Fruit fly (Drosophila melanogaster) whole organism, prepupa: ENCODE data around the gene TwdlC.

Experiments used
- Blimp-1 ChIP-seq: fragments of 200-800 bp; sonication (Bioruptor generic); optimal IDR thresholded peaks from 3 replicates; lab custom pipeline; 2017; ENCODE audit warnings: missing biosample characterization, missing genetic modification characterization, mild to moderate bottlenecking, moderate library complexity, missing genetic modification reagents
- CG10631 ChIP-seq: fragments of 200-800 bp; sonication (Bioruptor generic); optimal IDR thresholded peaks from 2 replicates; lab custom pipeline; 2016; ENCODE audit warnings: missing biosample characterization, missing genetic modification characterization
- CG11294 ChIP-seq: fragments of 200-800 bp; sonication (Bioruptor generic); IDR thresholded peaks from 2 replicates; pipeline ENCODE4 v1.3.6; 2022; ENCODE audit warnings: missing biosample characterization, missing genetic modification characterization
- CG11762 ChIP-seq: fragments of 200-800 bp; sonication (Bioruptor generic); optimal IDR thresholded peaks from 3 replicates; lab custom pipeline; 2016; ENCODE audit warnings: missing biosample characterization, missing genetic modification characterization; ENCODE audit not compliant: insufficient read depth
- CG11902 ChIP-seq: fragments of 200-800 bp; sonication (Bioruptor generic); optimal IDR thresholded peaks from 3 replicates; lab custom pipeline; 2016; ENCODE audit warnings: missing biosample characterization, missing genetic modification characterization
- CG15336 ChIP-seq: fragments of 200-800 bp; sonication (Bioruptor generic); IDR thresholded peaks from 2 replicates; pipeline ENCODE4 v1.3.6; 2022; ENCODE audit warnings: missing biosample characterization, missing genetic modification characterization
- CG1621 ChIP-seq: fragments of 200-800 bp; sonication (Bioruptor generic); optimal IDR thresholded peaks from 3 replicates; lab custom pipeline; 2018; ENCODE audit warnings: missing biosample characterization, mild to moderate bottlenecking, missing genetic modification characterization
- CG16779 ChIP-seq: fragments of 200-800 bp; sonication (Bioruptor generic); optimal IDR thresholded peaks from 3 replicates; lab custom pipeline; 2017; ENCODE audit warnings: missing biosample characterization, mild to moderate bottlenecking, missing genetic modification characterization
- CG3032 ChIP-seq: fragments of 200-800 bp; optimal IDR thresholded peaks from 2 replicates; lab custom pipeline; 2019; ENCODE audit warnings: missing biosample characterization, mild to moderate bottlenecking, missing genetic modification characterization, moderate library complexity
- CG3919 ChIP-seq: fragments of 200-800 bp; sonication (Bioruptor generic); optimal IDR thresholded peaks from 3 replicates; lab custom pipeline; 2016; ENCODE audit warnings: missing biosample characterization, missing genetic modification characterization
- CG4318 ChIP-seq: fragments of 200-800 bp; sonication (Bioruptor generic); optimal IDR thresholded peaks from 3 replicates; lab custom pipeline; 2017; ENCODE audit warnings: missing biosample characterization, mild to moderate bottlenecking, missing genetic modification characterization
- CG6276 ChIP-seq: fragments of 200-800 bp; sonication (Bioruptor generic); optimal IDR thresholded peaks from 2 replicates; lab custom pipeline; 2017; ENCODE audit warnings: missing biosample characterization, mild to moderate bottlenecking, missing genetic modification characterization
- CG6808 ChIP-seq: fragments of 200-800 bp; sonication (Bioruptor generic); optimal IDR thresholded peaks from 3 replicates; lab custom pipeline; 2017; ENCODE audit warnings: missing biosample characterization, missing genetic modification characterization, mild to moderate bottlenecking, moderate library complexity, missing genetic modification reagents
- CG7368 ChIP-seq: fragments of 200-800 bp; sonication (Bioruptor generic); optimal IDR thresholded peaks from 3 replicates; lab custom pipeline; 2016; ENCODE audit warnings: missing biosample characterization, missing genetic modification characterization
- CG8119 ChIP-seq: fragments of 200-800 bp; sonication (Bioruptor generic); IDR thresholded peaks from 3 replicates; pipeline ENCODE4 v1.3.6; 2022; ENCODE audit warnings: missing biosample characterization, missing genetic modification characterization
- CG8319 ChIP-seq: fragments of 200-800 bp; sonication (Bioruptor generic); optimal IDR thresholded peaks from 3 replicates; lab custom pipeline; 2016; ENCODE audit warnings: missing biosample characterization, missing genetic modification characterization
- CG8632 ChIP-seq: fragments of 200-800 bp; sonication (Bioruptor generic); optimal IDR thresholded peaks from 3 replicates; lab custom pipeline; 2016; ENCODE audit warnings: missing biosample characterization, missing genetic modification characterization
- CG9139 ChIP-seq: fragments of 200-800 bp; sonication (Bioruptor generic); optimal IDR thresholded peaks from 3 replicates; lab custom pipeline; 2017; ENCODE audit warnings: missing biosample characterization, mild to moderate bottlenecking, missing genetic modification characterization
- Eip93F ChIP-seq: fragments of 200-800 bp; sonication (Bioruptor generic); optimal IDR thresholded peaks from 2 replicates; lab custom pipeline; 2016; ENCODE audit warnings: missing biosample characterization, mild to moderate bottlenecking, missing genetic modification characterization
- Ets21C ChIP-seq: fragments of 200-800 bp; sonication (Bioruptor generic); optimal IDR thresholded peaks from 3 replicates; lab custom pipeline; 2016; ENCODE audit warnings: missing biosample characterization, missing genetic modification characterization
- Gug ChIP-seq: fragments of 200-800 bp; sonication (Bioruptor generic); IDR thresholded peaks from 2 replicates; pipeline ENCODE4 v1.3.6; 2022; ENCODE audit warnings: missing biosample characterization, missing genetic modification characterization
- Hr38 ChIP-seq: sonication (Bioruptor generic); optimal IDR thresholded peaks from 2 replicates; lab custom pipeline; 2016; ENCODE audit warnings: missing biosample characterization, missing genetic modification characterization
- Hr39 ChIP-seq: fragments of 200-800 bp; sonication (Bioruptor generic); optimal IDR thresholded peaks from 2 replicates; lab custom pipeline; 2016; ENCODE audit warnings: missing biosample characterization, missing genetic modification characterization
- OdsH ChIP-seq: fragments of 200-800 bp; sonication (Bioruptor generic); optimal IDR thresholded peaks from 3 replicates; lab custom pipeline; 2016; ENCODE audit warnings: missing biosample characterization, missing genetic modification characterization
- Smox ChIP-seq: fragments of 200-800 bp; sonication (Bioruptor generic); optimal IDR thresholded peaks from 3 replicates; lab custom pipeline; 2016; ENCODE audit warnings: missing biosample characterization, missing genetic modification characterization
- Sox102F ChIP-seq: fragments of 200-800 bp; sonication (Bioruptor generic); optimal IDR thresholded peaks from 2 replicates; lab custom pipeline; 2016; ENCODE audit warnings: missing biosample characterization, mild to moderate bottlenecking, missing genetic modification characterization
- Sox14 ChIP-seq: fragments of 200-800 bp; sonication (Bioruptor generic); optimal IDR thresholded peaks from 3 replicates; lab custom pipeline; 2016; ENCODE audit warnings: missing biosample characterization, missing genetic modification characterization
- achi ChIP-seq: fragments of 200-800 bp; sonication (Bioruptor generic); optimal IDR thresholded peaks from 3 replicates; lab custom pipeline; 2016; ENCODE audit warnings: missing biosample characterization, missing genetic modification characterization
- cyc ChIP-seq: fragments of 200-800 bp; sonication (Bioruptor generic); optimal IDR thresholded peaks from 3 replicates; lab custom pipeline; 2016; ENCODE audit warnings: missing biosample characterization, missing genetic modification characterization
- dac ChIP-seq: fragments of 200-800 bp; sonication (Bioruptor generic); optimal IDR thresholded peaks from 2 replicates; lab custom pipeline; 2017; ENCODE audit warnings: missing biosample characterization, mild to moderate bottlenecking, missing genetic modification characterization
- dsx ChIP-seq: fragments of 200-800 bp; optimal IDR thresholded peaks from 3 replicates; lab custom pipeline; 2019; ENCODE audit warnings: missing biosample characterization, mild to moderate bottlenecking, missing genetic modification characterization, moderate library complexity; ENCODE audit not compliant: poor library complexity, severe bottlenecking
- esn ChIP-seq: fragments of 200-800 bp; sonication (Bioruptor generic); optimal IDR thresholded peaks from 2 replicates; lab custom pipeline; 2016; ENCODE audit warnings: missing biosample characterization, mild to moderate bottlenecking, missing genetic modification characterization, moderate library complexity
- fd59A ChIP-seq: fragments of 200-800 bp; sonication (Bioruptor generic); optimal IDR thresholded peaks from 2 replicates; lab custom pipeline; 2017; ENCODE audit warnings: missing biosample characterization, mild to moderate bottlenecking, missing genetic modification characterization, missing genetic modification reagents
- fkh ChIP-seq: fragments of 200-800 bp; sonication (Bioruptor generic); optimal IDR thresholded peaks from 3 replicates; lab custom pipeline; 2017; ENCODE audit warnings: missing biosample characterization, mild to moderate bottlenecking, missing genetic modification characterization, moderate library complexity
- pdm3 ChIP-seq: fragments of 200-800 bp; sonication (Bioruptor generic); optimal IDR thresholded peaks from 3 replicates; lab custom pipeline; 2016; ENCODE audit warnings: missing biosample characterization, missing genetic modification characterization
- salr ChIP-seq, 2 experiments: fragments of 200-800 bp; sonication (Bioruptor generic); optimal IDR thresholded peaks; 3 replicates each; lab custom pipeline; 2016 to 2018; ENCODE audit warnings: missing biosample characterization in 2 of 2, missing genetic modification characterization in 2 of 2, mild to moderate bottlenecking in 1 of 2
- spab ChIP-seq: fragments of 200-800 bp; sonication (Bioruptor generic); optimal IDR thresholded peaks from 2 replicates; lab custom pipeline; 2017; ENCODE audit warnings: missing biosample characterization, mild to moderate bottlenecking, missing genetic modification characterization, missing genetic modification reagents
- ss ChIP-seq, 2 experiments: fragments of 200-800 bp; sonication (Bioruptor generic); optimal IDR thresholded peaks; 2 replicates in 1 of 2; 3 replicates in 1 of 2; lab custom pipeline; 2017 to 2018; ENCODE audit warnings: mild to moderate bottlenecking in 2 of 2, missing biosample characterization in 2 of 2, missing genetic modification characterization in 2 of 2, moderate library complexity in 1 of 2
- svp ChIP-seq: fragments of 200-800 bp; sonication (Bioruptor generic); peaks from one replicate; lab custom pipeline; 2016; ENCODE audit warnings: missing biosample characterization, missing genetic modification characterization
- topi ChIP-seq: fragments of 200-800 bp; sonication (Bioruptor generic); optimal IDR thresholded peaks from 3 replicates; lab custom pipeline; 2016; ENCODE audit warnings: missing biosample characterization, missing genetic modification characterization
- vri ChIP-seq: fragments of 200-800 bp; sonication (Bioruptor generic); optimal IDR thresholded peaks from 3 replicates; lab custom pipeline; 2016; ENCODE audit warnings: missing biosample characterization, mild to moderate bottlenecking, missing genetic modification characterization

TwdlC gene

dm6 chr3R:26968823-26969638 lies 25.6 kb upstream of the TwdlC start (continued):
- TF ChIP-seq CG3032 (no peak), CG11294 (GFP tag; lab: Robert Waterston, UW) (no peak), Eip93F (GFP tag; lab: Kevin White, UChicago) (no peak), dac (GFP tag; lab: Kevin White, UChicago) (no peak), OdsH (GFP tag; lab: Kevin White, UChicago) (no peak), CG8119 (GFP tag; lab: Robert Waterston, UW) (peak; percentile 75), achi (GFP tag; lab: Kevin White, UChicago) (no peak), CG3919 (GFP tag; lab: Kevin White, UChicago) (no peak), Gug (GFP tag; lab: Robert Waterston, UW) (no peak), CG7368 (GFP tag; lab: Kevin White, UChicago) (no peak), Hr38 (no peak), CG6276 (peak; percentile 30), CG11902 (GFP tag; lab: Kevin White, UChicago) (no peak), CG15336 (GFP tag; lab: Robert Waterston, UW) (peak; percentile 61; the same call in 1 of the 2 replicates), fd59A (no peak), CG10631 (GFP tag; lab: Kevin White, UChicago) (peak; percentile 27), vri (GFP tag; lab: Kevin White, UChicago) (peak; percentile 36), topi (GFP tag; lab: Kevin White, UChicago) (no peak), CG16779 (no peak), fkh (GFP tag; lab: Kevin White, UChicago) (peak; percentile 38), CG8632 (GFP tag; lab: Kevin White, UChicago) (peak; percentile 28), pdm3 (GFP tag; lab: Kevin White, UChicago) (no peak), svp (peak; percentile 28), dsx (no peak), spab (GFP tag; lab: Kevin White, UChicago) (no peak), esn (GFP tag; lab: Kevin White, UChicago) (peak; percentile 37), CG1621 (tag; lab: Kevin White, UChicago) (no peak), CG6808 (GFP tag; lab: Kevin White, UChicago) (no peak), CG4318 (no peak), Blimp-1 (GFP tag; lab: Kevin White, UChicago) (no peak), Sox102F (GFP tag; lab: Kevin White, UChicago) (no peak), cyc (GFP tag; lab: Kevin White, UChicago) (no peak), CG9139 (GFP tag; lab: Kevin White, UChicago) (no peak), Ets21C (no peak)

- TF ChIP-seq CG4318 (no peak), CG11294 (GFP tag; lab: Robert Waterston, UW) (no peak), Sox14 (GFP tag; lab: Kevin White, UChicago) (no peak), dsx (no peak), spab (GFP tag; lab: Kevin White, UChicago) (no peak), CG6276 (no peak), CG7368 (GFP tag; lab: Kevin White, UChicago) (no peak)
- TF ChIP-seq, all 60 proteins: peak for 0
These were observed 24.9 kb upstream of the TwdlC start for dm6 chr3R:26969743-26970142.

dm6 chr3R:26978241-26978640 lies 16.4 kb upstream of the TwdlC start, which contains the start of the genes CG14253 and CG46313:
TSS of gene CG14253 (plus strand) at chr3R:26978541.
TSS of gene CG46313 (plus strand) at chr3R:26978541.
- no peak for TF ChIP-seq CG11762 (GFP tag; lab: Kevin White, UChicago)
- no peak for TF ChIP-seq Smox (GFP tag; lab: Kevin White, UChicago)
- TF ChIP-seq esn (GFP tag; lab: Kevin White, UChicago): no peak
- TF ChIP-seq CG8319 (GFP tag; lab: Kevin White, UChicago): no peak
- no peak for TF ChIP-seq dsx
- no peak for TF ChIP-seq CG9139 (GFP tag; lab: Kevin White, UChicago)
- no peak for TF ChIP-seq CG7368 (GFP tag; lab: Kevin White, UChicago)
- TF ChIP-seq CG6276: no peak
- no peak for TF ChIP-seq Hr39 (GFP tag; lab: Kevin White, UChicago)
- TF ChIP-seq spab (GFP tag; lab: Kevin White, UChicago): no peak
- no peak for TF ChIP-seq Sox14 (GFP tag; lab: Kevin White, UChicago)
- no peak for TF ChIP-seq OdsH (GFP tag; lab: Kevin White, UChicago)
- TF ChIP-seq Blimp-1 (GFP tag; lab: Kevin White, UChicago): no peak
- no peak for TF ChIP-seq dac (GFP tag; lab: Kevin White, UChicago)
- no peak for TF ChIP-seq salr (GFP tag; optimal IDR thresholded peaks at IDR 0.05; lab: Kevin White, UChicago)
- TF ChIP-seq ss (GFP tag; optimal IDR thresholded peaks at IDR 0.05; lab: Kevin White, UChicago): no peak
- no peak for TF ChIP-seq CG16779
